Worm (Caenorhabditis elegans) whole organism, L2 larva: ENCODE data around the gene T11F9.10.

Experiments
- F13H6.1 ChIP-seq: sonication (generic microtip); optimal IDR thresholded peaks from 2 replicates; lab custom pipeline; 2016; ENCODE audit warnings: missing genetic modification characterization, missing compliant biosample characterization
- Y55F3AM.14 ChIP-seq: fragments of 200-800 bp; sonication (Bioruptor generic); optimal IDR thresholded peaks from 2 replicates; lab custom pipeline; 2018; ENCODE audit warnings: mild to moderate bottlenecking, missing genetic modification characterization, missing compliant biosample characterization
- ZK546.5 ChIP-seq: sonication (generic microtip); optimal IDR thresholded peaks from 2 replicates; lab custom pipeline; 2017; ENCODE audit warnings: missing biosample characterization, missing genetic modification characterization
- aly-2 ChIP-seq: fragments of 150-350 bp; optimal IDR thresholded peaks from 2 replicates; lab custom pipeline; 2014; ENCODE audit warnings: missing biosample characterization, missing genetic modification characterization
- blmp-1 ChIP-seq: sonication (generic microtip); optimal IDR thresholded peaks from 2 replicates; lab custom pipeline; 2017; ENCODE audit warnings: missing genetic modification characterization, mild to moderate bottlenecking, missing compliant biosample characterization, antibody characterized with exemption, moderate library complexity; ENCODE audit not compliant: insufficient read depth
- ceh-16 ChIP-seq: fragments of 150-350 bp; optimal IDR thresholded peaks from 2 replicates; lab custom pipeline; 2014; ENCODE audit warnings: missing biosample characterization, missing genetic modification characterization
- ceh-82 ChIP-seq: fragments of 150-350 bp; optimal IDR thresholded peaks from 2 replicates; lab custom pipeline; 2014; ENCODE audit warnings: missing biosample characterization, missing genetic modification characterization
- crh-2 ChIP-seq: sonication (generic microtip); optimal IDR thresholded peaks from 2 replicates; lab custom pipeline; 2017; ENCODE audit warnings: missing biosample characterization, missing genetic modification characterization
- egl-27 ChIP-seq: sonication (generic microtip); optimal IDR thresholded peaks from 3 replicates; lab custom pipeline; 2017; ENCODE audit warnings: missing biosample characterization, missing genetic modification reagents, missing genetic modification characterization
- elt-1 ChIP-seq: fragments of 150-350 bp; optimal IDR thresholded peaks from 2 replicates; lab custom pipeline; 2014; ENCODE audit warnings: missing biosample characterization, missing genetic modification characterization
- elt-3 ChIP-seq: sonication (generic microtip); optimal IDR thresholded peaks from 2 replicates; lab custom pipeline; 2017; ENCODE audit warnings: missing biosample characterization, missing genetic modification characterization
- fos-1 ChIP-seq: fragments of 150-350 bp; optimal IDR thresholded peaks from 2 replicates; lab custom pipeline; 2014; ENCODE audit warnings: missing biosample characterization, missing genetic modification characterization
- lin-13 ChIP-seq: fragments of 150-350 bp; optimal IDR thresholded peaks from 2 replicates; lab custom pipeline; 2014; ENCODE audit warnings: missing biosample characterization, missing genetic modification reagents, missing genetic modification characterization
- lin-39 ChIP-seq: fragments of 150-350 bp; optimal IDR thresholded peaks from 2 replicates; lab custom pipeline; 2014; ENCODE audit warnings: missing biosample characterization, missing genetic modification reagents, missing genetic modification characterization
- mab-5 ChIP-seq: fragments of 150-350 bp; optimal IDR thresholded peaks from 2 replicates; lab custom pipeline; 2014; ENCODE audit warnings: missing biosample characterization, missing genetic modification characterization
- nhr-10 ChIP-seq: sonication (generic microtip); optimal IDR thresholded peaks from 2 replicates; lab custom pipeline; 2017; ENCODE audit warnings: missing biosample characterization, missing genetic modification characterization
- nhr-129 ChIP-seq: fragments of 150-350 bp; optimal IDR thresholded peaks from 2 replicates; lab custom pipeline; 2014; ENCODE audit warnings: missing biosample characterization, missing genetic modification characterization
- nhr-21 ChIP-seq: fragments of 150-350 bp; optimal IDR thresholded peaks from 2 replicates; lab custom pipeline; 2014; ENCODE audit warnings: missing biosample characterization, missing genetic modification characterization
- nhr-23 ChIP-seq: fragments of 150-350 bp; optimal IDR thresholded peaks from 2 replicates; lab custom pipeline; 2014; ENCODE audit warnings: missing biosample characterization, missing genetic modification reagents, missing genetic modification characterization
- nhr-237 ChIP-seq: fragments of 150-350 bp; optimal IDR thresholded peaks from 2 replicates; lab custom pipeline; 2014; ENCODE audit warnings: missing biosample characterization, missing genetic modification characterization
- nhr-25 ChIP-seq: fragments of 150-350 bp; sonication (generic microtip); optimal IDR thresholded peaks from 3 replicates; lab custom pipeline; 2014; ENCODE audit warnings: missing biosample characterization, missing genetic modification characterization
- sem-4 ChIP-seq: fragments of 150-350 bp; optimal IDR thresholded peaks from 2 replicates; lab custom pipeline; 2014; ENCODE audit warnings: missing biosample characterization, missing genetic modification reagents, missing genetic modification characterization
- skn-1 ChIP-seq: sonication (generic microtip); optimal IDR thresholded peaks from 2 replicates; lab custom pipeline; 2017; ENCODE audit warnings: missing biosample characterization, missing genetic modification characterization
- sma-3 ChIP-seq: sonication (generic microtip); optimal IDR thresholded peaks from 2 replicates; lab custom pipeline; 2016; ENCODE audit warnings: missing genetic modification reagents, missing genetic modification characterization, missing compliant biosample characterization
- sma-9 ChIP-seq, 2 experiments: fragments of 150-350 bp in 1 of 2; sonication (generic microtip) in 1 of 2; optimal IDR thresholded peaks; 2 replicates each; lab custom pipeline; 2014 to 2016; ENCODE audit warnings: missing genetic modification characterization in 2 of 2, mild to moderate bottlenecking in 1 of 2, missing biosample characterization in 1 of 2, missing compliant biosample characterization in 1 of 2, missing genetic modification reagents in 1 of 2, moderate library complexity in 1 of 2
- snpc-4 ChIP-seq: fragments of 150-350 bp; optimal IDR thresholded peaks from 2 replicates; lab custom pipeline; 2014; ENCODE audit warnings: missing biosample characterization, missing genetic modification characterization
- unc-39 ChIP-seq: fragments of 150-350 bp; optimal IDR thresholded peaks from 2 replicates; lab custom pipeline; 2014; ENCODE audit warnings: missing biosample characterization, missing genetic modification characterization
- unc-62 ChIP-seq: fragments of 150-350 bp; optimal IDR thresholded peaks from 2 replicates; lab custom pipeline; 2014; ENCODE audit warnings: missing biosample characterization, missing genetic modification reagents, missing genetic modification characterization
- zag-1 ChIP-seq: fragments of 150-350 bp; optimal IDR thresholded peaks from 2 replicates; lab custom pipeline; 2014; ENCODE audit warnings: missing biosample characterization, missing genetic modification characterization
- ztf-1 ChIP-seq: fragments of 200-800 bp; sonication (Bioruptor generic); conservative IDR thresholded peaks from 2 replicates; pipeline ENCODE4 v1.3.6; 2022; ENCODE audit warnings: missing genetic modification characterization, missing compliant biosample characterization
- ztf-11 ChIP-seq: sonication (generic microtip); optimal IDR thresholded peaks from 2 replicates; lab custom pipeline; 2017; ENCODE audit warnings: missing biosample characterization, missing genetic modification characterization

The T11F9.10 gene

DNA sequence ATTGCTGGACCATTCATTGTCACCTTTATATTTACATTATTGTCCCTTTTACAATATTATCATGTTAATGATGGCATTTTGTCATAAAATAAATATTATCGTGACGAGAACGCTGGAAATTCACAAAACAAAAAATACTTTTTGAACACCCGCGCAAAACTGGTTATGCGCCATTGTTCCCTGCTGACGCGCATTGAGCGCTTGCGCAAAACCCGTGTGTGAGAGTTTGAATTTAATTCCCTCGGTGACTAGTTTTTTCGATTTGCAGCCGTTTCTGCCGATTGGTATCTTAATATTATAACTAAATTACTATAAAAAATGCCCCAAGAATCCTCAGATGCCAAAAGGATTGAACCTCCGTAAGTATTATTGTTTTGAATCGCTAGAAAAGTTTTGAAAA, 34.7 kb downstream of the T11F9.10 start, which contains the start of gene pafo-1 (continued):
- TF ChIP-seq Y55F3AM.14 (GFP tag; lab: Kevin White, UChicago) (peak; percentile 46), zag-1 (peak; percentile 58), egl-27 (tag; lab: Kevin White, UChicago) (peak; percentile 81), mab-5 (tag; lab: Kevin White, UChicago) (peak; percentile 81), snpc-4 (tag; lab: Kevin White, UChicago) (peak; percentile 55), unc-62 (GFP tag; lab: Kevin White, UChicago) (peak; percentile 31), sma-9 (GFP tag; optimal IDR thresholded peaks at IDR 0.05; lab: Kevin White, UChicago) (peak; percentile 95), sma-9 (tag; optimal IDR thresholded peaks at IDR 0.05; lab: Kevin White, UChicago) (no peak), ceh-82 (no peak)

ce11 chrV:11525338-11525737, 38.6 kb downstream of the T11F9.10 start:
- TF ChIP-seq elt-3 (tag; lab: Kevin White, UChicago) (no peak), F13H6.1 (tag; lab: Kevin White, UChicago) (peak; percentile 59), nhr-25 (tag; lab: Kevin White, UChicago) (peak; percentile 61), blmp-1 (peak; percentile 59)

DNA sequence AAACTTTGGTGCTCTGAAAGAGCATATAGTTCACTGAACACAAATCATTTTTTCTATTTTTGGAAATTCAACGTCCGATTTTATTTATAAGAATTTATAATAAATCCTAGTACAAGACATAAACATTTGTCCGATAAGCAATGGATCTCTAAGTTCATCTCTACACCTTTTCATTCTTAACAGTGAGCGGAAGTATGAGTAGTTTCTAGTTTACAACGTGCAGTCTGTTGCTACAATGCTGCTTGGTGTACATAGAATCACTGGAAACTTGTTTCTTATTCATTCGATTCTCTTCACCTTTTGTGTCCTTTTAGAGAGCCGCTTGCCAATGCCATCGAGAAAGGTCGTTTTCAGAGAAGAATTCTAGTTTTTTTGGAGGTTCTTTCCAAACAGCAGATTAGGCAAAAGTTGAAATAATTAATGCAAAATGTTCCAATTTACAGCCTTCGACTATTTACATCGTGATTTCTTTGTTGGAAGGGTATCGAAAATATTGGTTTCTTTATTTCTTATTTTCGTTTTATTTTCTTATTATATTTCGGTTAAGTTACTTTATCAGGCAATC, 40.2 kb downstream of the T11F9.10 start:
- no peak for TF ChIP-seq nhr-237 (tag; lab: Kevin White, UChicago)
- TF ChIP-seq nhr-25 (tag; lab: Kevin White, UChicago), result peak; percentile 53
- TF ChIP-seq, all 48 proteins: peak for 1

- TF ChIP-seq fos-1 (tag; lab: Kevin White, UChicago), result no peak
- TF ChIP-seq unc-39, result no peak
- no peak for TF ChIP-seq ztf-1 (GFP tag; lab: Robert Waterston, UW)
- TF ChIP-seq ceh-16 (tag; lab: Kevin White, UChicago), result no peak
- no peak for TF ChIP-seq nhr-129 (tag; lab: Kevin White, UChicago)
- no peak for TF ChIP-seq ceh-82
- TF ChIP-seq ZK546.5 (tag; lab: Kevin White, UChicago), result no peak
- no peak for TF ChIP-seq F13H6.1 (tag; lab: Kevin White, UChicago)
- TF ChIP-seq zag-1, result no peak
- TF ChIP-seq elt-3 (tag; lab: Kevin White, UChicago), result no peak
- no peak for TF ChIP-seq sma-3 (GFP tag; lab: Kevin White, UChicago)
- TF ChIP-seq blmp-1, result no peak
- TF ChIP-seq, all 48 proteins: peak for 0
These were observed 40.8 kb downstream of the T11F9.10 start, which contains the start of gene ccch-1 for ce11 chrV:11527531-11527930. Gene ccch-1 (plus strand): TSS chrV:11527831.

- TF ChIP-seq ztf-11 (tag; lab: Kevin White, UChicago) (no peak), sem-4 (no peak), nhr-23 (tag; lab: Kevin White, UChicago) (no peak), nhr-25 (tag; lab: Kevin White, UChicago) (peak; percentile 30), skn-1 (tag; lab: Kevin White, UChicago) (no peak), nhr-129 (tag; lab: Kevin White, UChicago) (peak; percentile 13), aly-2 (tag; lab: Kevin White, UChicago) (no peak)
These were observed 42.0 kb downstream of the T11F9.10 start for ce11 chrV:11528633-11529327.

DNA sequence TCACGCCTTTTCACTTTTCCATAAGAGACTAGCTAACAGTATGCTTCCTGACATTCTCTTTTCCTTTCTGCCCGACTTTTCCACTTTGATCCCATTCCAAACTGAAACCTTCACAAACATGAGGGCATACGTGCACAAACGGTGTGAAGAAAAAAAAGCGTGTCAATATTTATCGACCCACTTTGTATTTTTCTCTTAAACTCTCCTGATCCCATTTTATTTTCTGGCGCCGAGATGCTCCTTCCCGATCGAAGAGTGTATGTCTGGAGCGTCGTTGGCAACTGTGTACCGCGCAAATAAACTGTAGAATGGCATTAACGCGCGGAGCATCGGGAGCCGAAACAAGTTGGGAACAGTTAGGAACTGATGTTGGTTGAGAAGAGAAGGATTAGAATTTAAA, 42.8 kb downstream of the T11F9.10 start:
- no peak for TF ChIP-seq lin-13 (GFP tag; lab: Kevin White, UChicago)
- TF ChIP-seq nhr-23 (tag; lab: Kevin White, UChicago), result no peak
- TF ChIP-seq crh-2, result no peak
- no peak for TF ChIP-seq nhr-10
- TF ChIP-seq lin-39 (tag; lab: Kevin White, UChicago), result no peak
- TF ChIP-seq elt-3 (tag; lab: Kevin White, UChicago), result no peak
- TF ChIP-seq egl-27 (tag; lab: Kevin White, UChicago), result no peak
- no peak for TF ChIP-seq elt-1
- TF ChIP-seq F13H6.1 (tag; lab: Kevin White, UChicago), result peak; percentile 82
- TF ChIP-seq nhr-21 (tag; lab: Kevin White, UChicago), result no peak
- peak; percentile 44 for TF ChIP-seq sma-9 (GFP tag; optimal IDR thresholded peaks at IDR 0.05; lab: Kevin White, UChicago)
- TF ChIP-seq sma-9 (tag; optimal IDR thresholded peaks at IDR 0.05; lab: Kevin White, UChicago), result no peak
- TF ChIP-seq nhr-129 (tag; lab: Kevin White, UChicago), result peak; percentile 41
- TF ChIP-seq, all 48 proteins: peak for 3
